Worm (Caenorhabditis elegans): ENCODE measurements around the gene fbxb-26.

fbxb-26 gene

ce11 chrII:1683742-1684141, 1.4 kb downstream of the fbxb-26 start, which contains the start of gene fbxb-25:
Gene fbxb-25 (plus strand): TSS chrII:1684042.
- TF ChIP-seq nhr-76 (tag; optimal IDR thresholded peaks at IDR 0.05) = no peak
- TF ChIP-seq duxl-1 (tag; optimal IDR thresholded peaks at IDR 0.05; ENCODE audit: poor library complexity) = peak; percentile 53
- no peak for TF ChIP-seq fkh-10 (GFP tag; optimal IDR thresholded peaks at IDR 0.05)
- TF ChIP-seq aha-1 (tag) = peak; percentile 39
- TF ChIP-seq nhr-6 (tag; optimal IDR thresholded peaks at IDR 0.05) = no peak
- no peak for TF ChIP-seq daf-19 (GFP tag; conservative IDR thresholded peaks at IDR 0.05)

ce11 chrII:1688813-1689212, 6.5 kb downstream of the fbxb-26 start, which contains the start of the genes fbxb-18 and fbxb-19:
Gene fbxb-18 (minus strand): TSS chrII:1688913.
Gene fbxb-19 (minus strand): TSS chrII:1689181.
- TF ChIP-seq nhr-28 (tag; optimal IDR thresholded peaks at IDR 0.05) = no peak
- TF ChIP-seq zfp-2 (tag; optimal IDR thresholded peaks at IDR 0.05) = no peak
- TF ChIP-seq unc-130 (GFP tag; optimal IDR thresholded peaks at IDR 0.05) = no peak
- no peak for TF ChIP-seq nhr-41 (GFP tag; IDR thresholded peaks at IDR 0.05)
- no peak for TF ChIP-seq T26A8.4 (GFP tag; IDR thresholded peaks at IDR 0.05)
- no peak for TF ChIP-seq lin-1 (GFP tag; IDR thresholded peaks at IDR 0.05)

ce11 chrII:1691011-1691410, 8.7 kb downstream of the fbxb-26 start, which contains the start of gene fbxc-22:
Gene fbxc-22 (minus strand): TSS chrII:1691111.
- TF ChIP-seq nhr-42 (GFP tag; IDR thresholded peaks at IDR 0.05) (no peak), madf-5 (GFP tag; IDR thresholded peaks at IDR 0.05) (no peak), mep-1 (tag; optimal IDR thresholded peaks at IDR 0.05) (no peak), mdl-1 (tag; optimal IDR thresholded peaks at IDR 0.05) (no peak), mdt-29 (GFP tag; IDR thresholded peaks at IDR 0.05) (no peak), zag-1 (tag; optimal IDR thresholded peaks at IDR 0.05) (no peak), nhr-25 (tag; optimal IDR thresholded peaks at IDR 0.05; ENCODE audit: borderline replicate concordance, insufficient read depth) (no peak), ceh-82 (tag; optimal IDR thresholded peaks at IDR 0.05) (no peak), nhr-77 (tag; optimal IDR thresholded peaks at IDR 0.05) (no peak), F26F4.8 (GFP tag; conservative IDR thresholded peaks at IDR 0.05) (no peak), unc-62 (GFP tag; optimal IDR thresholded peaks at IDR 0.05 in 1 of 2) (no peak), unc-62 (tag; optimal IDR thresholded peaks at IDR 0.05) (no peak), egl-43 (GFP tag; IDR thresholded peaks at IDR 0.05) (no peak), dmd-8 (GFP tag; IDR thresholded peaks at IDR 0.05) (no peak)

ce11 chrII:1692827-1693226, 10.5 kb downstream of the fbxb-26 start, which contains the start of gene fbxc-21:
Gene fbxc-21 (minus strand): TSS chrII:1692927.
- TF ChIP-seq set-16 (GFP tag; IDR thresholded peaks at IDR 0.05) = no peak

ce11 chrII:1694530-1694929, 12.2 kb downstream of the fbxb-26 start, which contains the start of gene fbxc-26:
Gene fbxc-26 (minus strand): TSS chrII:1694630.
- TF ChIP-seq F37D6.2 (tag; optimal IDR thresholded peaks at IDR 0.05) = no peak
- no peak for TF ChIP-seq zip-2 (tag; optimal IDR thresholded peaks at IDR 0.05)
- TF ChIP-seq mes-2 (tag; optimal IDR thresholded peaks at IDR 0.05; ENCODE audit: poor library complexity, severe bottlenecking) = no peak
- TF ChIP-seq ceh-20 (GFP tag; IDR thresholded peaks at IDR 0.05) = no peak
- TF ChIP-seq arid-1 (GFP tag; conservative IDR thresholded peaks at IDR 0.05) = no peak
- TF ChIP-seq nhr-111 (GFP tag; optimal IDR thresholded peaks at IDR 0.05) = no peak
- no peak for TF ChIP-seq D1046.2 (GFP tag; IDR thresholded peaks at IDR 0.05)
- no peak for TF ChIP-seq sdz-12 (GFP tag; optimal IDR thresholded peaks at IDR 0.05)
- TF ChIP-seq nhr-76 (tag; optimal IDR thresholded peaks at IDR 0.05) = no peak
- no peak for TF ChIP-seq madf-5 (GFP tag; IDR thresholded peaks at IDR 0.05)
- no peak for TF ChIP-seq ceh-28 (tag; optimal IDR thresholded peaks at IDR 0.05)
- TF ChIP-seq Y105C5A.15 (GFP tag; IDR thresholded peaks at IDR 0.05) = no peak
